Worm (Caenorhabditis elegans) whole organism, L4 larva: ENCODE results near the gene rpl-36.A.

ENCODE experiments used
- F44E2.7 ChIP-seq: fragments of 200-800 bp; sonication (Bioruptor generic); IDR thresholded peaks from 2 replicates; pipeline ENCODE4 v2.1.2; 2022; ENCODE audit warnings: missing genetic modification characterization, missing compliant biosample characterization
- T26A8.4 ChIP-seq: fragments of 200-800 bp; sonication (Bioruptor generic); IDR thresholded peaks from 2 replicates; pipeline ENCODE4 v1.3.6; 2022; ENCODE audit warnings: missing genetic modification characterization, missing compliant biosample characterization
- ZK546.5 ChIP-seq, 2 experiments: sonication (generic microtip); optimal IDR thresholded peaks; 2 replicates each; lab custom pipeline; 2017; ENCODE audit warnings: missing biosample characterization in 2 of 2, missing genetic modification characterization in 2 of 2
- ceh-62 ChIP-seq: sonication (generic microtip); optimal IDR thresholded peaks from 2 replicates; lab custom pipeline; 2017; ENCODE audit warnings: missing biosample characterization, missing genetic modification characterization
- ces-1 ChIP-seq: fragments of 150-350 bp; sonication (generic microtip); optimal IDR thresholded peaks from 4 replicates; lab custom pipeline; 2014; ENCODE audit warnings: missing biosample characterization, missing genetic modification reagents, missing genetic modification characterization
- cey-2 ChIP-seq: sonication (generic microtip); optimal IDR thresholded peaks from 3 replicates; lab custom pipeline; 2017; ENCODE audit warnings: missing genetic modification characterization, mild to moderate bottlenecking, missing compliant biosample characterization, antibody characterized with exemption, borderline replicate concordance; ENCODE audit not compliant: insufficient read depth
- dpl-1 ChIP-seq: fragments of 150-350 bp; optimal IDR thresholded peaks from 2 replicates; lab custom pipeline; 2014; ENCODE audit warnings: missing biosample characterization, missing genetic modification reagents, missing genetic modification characterization
- fkh-10 ChIP-seq: fragments of 150-350 bp; optimal IDR thresholded peaks from 2 replicates; lab custom pipeline; 2014; ENCODE audit warnings: missing biosample characterization, missing genetic modification reagents, missing genetic modification characterization
- lin-39 ChIP-seq: fragments of 150-350 bp; optimal IDR thresholded peaks from 2 replicates; lab custom pipeline; 2014; ENCODE audit warnings: missing biosample characterization, missing genetic modification reagents, missing genetic modification characterization
- lir-3 ChIP-seq: sonication (generic microtip); optimal IDR thresholded peaks from 2 replicates; lab custom pipeline; 2016; ENCODE audit warnings: mild to moderate bottlenecking, missing genetic modification characterization, missing compliant biosample characterization
- nhr-76 ChIP-seq: fragments of 150-350 bp; optimal IDR thresholded peaks from 2 replicates; lab custom pipeline; 2014; ENCODE audit warnings: missing biosample characterization, missing genetic modification characterization
- rbr-2 ChIP-seq: sonication (generic microtip); optimal IDR thresholded peaks from 2 replicates; lab custom pipeline; 2016; ENCODE audit warnings: missing genotype, missing genetic modification characterization, missing compliant biosample characterization
- set-16 ChIP-seq: fragments of 200-800 bp; sonication (Bioruptor generic); IDR thresholded peaks from 2 replicates; pipeline ENCODE4 v1.3.6; 2022; ENCODE audit warnings: missing genetic modification reagents, missing genetic modification characterization, missing compliant biosample characterization
- unc-130 ChIP-seq: sonication (generic microtip); optimal IDR thresholded peaks from 2 replicates; lab custom pipeline; 2016; ENCODE audit warnings: missing genetic modification reagents, missing genetic modification characterization, missing compliant biosample characterization

DNA sequence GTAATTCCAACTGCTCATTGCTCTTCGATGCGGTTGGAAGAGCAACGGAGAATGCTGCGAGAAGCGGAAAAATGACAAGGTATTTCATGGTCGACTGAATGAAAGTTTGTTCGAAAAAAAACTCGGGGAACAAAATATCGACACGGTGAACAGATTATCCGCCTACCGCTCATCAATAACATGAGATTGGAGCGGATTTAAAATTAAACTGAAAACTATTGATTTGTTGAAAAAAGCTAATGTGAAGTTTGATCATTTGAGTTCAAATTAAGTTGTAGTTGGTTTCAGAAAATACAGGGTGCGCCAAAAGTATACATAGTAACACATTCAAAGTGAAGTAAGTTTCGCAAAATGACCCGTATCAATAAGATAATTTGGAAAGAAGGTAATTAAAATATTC is 43.1 kb upstream of the rpl-36.A start, which contains the start of gene F40F8.4:
- no peak for TF ChIP-seq ZK546.5 (tag; optimal IDR thresholded peaks at IDR 0.05; lab: Kevin White, UChicago)
- no peak for TF ChIP-seq unc-130
- TF ChIP-seq fkh-10 (GFP tag; lab: Kevin White, UChicago) = no peak
- no peak for TF ChIP-seq dpl-1 (GFP tag; lab: Kevin White, UChicago)
- TF ChIP-seq ces-1 (GFP tag; lab: Kevin White, UChicago) = no peak
- TF ChIP-seq rbr-2 (tag; lab: Kevin White, UChicago) = no peak
- no peak for TF ChIP-seq set-16 (GFP tag; lab: Robert Waterston, UW)
- no peak for TF ChIP-seq nhr-76 (tag; lab: Kevin White, UChicago)
- TF ChIP-seq lin-39 (tag; lab: Kevin White, UChicago) = no peak
- no peak for TF ChIP-seq T26A8.4 (GFP tag; lab: Robert Waterston, UW)
- no peak for TF ChIP-seq ceh-62 (tag; lab: Kevin White, UChicago)
- TF ChIP-seq F44E2.7 (GFP tag; lab: Robert Waterston, UW) = no peak
- no peak for TF ChIP-seq cey-2 (tag; lab: Kevin White, UChicago)
- TF ChIP-seq lir-3 (tag; lab: Kevin White, UChicago) = no peak
